Worm (Caenorhabditis elegans) whole organism, L2 larva: ENCODE measurements around the gene Y69H2.3.

Experiments used
- lsy-2 ChIP-seq, 2 experiments: fragments of 150-350 bp in 1 of 2; sonication (generic microtip) in 1 of 2; optimal IDR thresholded peaks; 2 replicates each; lab custom pipeline; 2014 to 2017; ENCODE audit warnings: missing biosample characterization in 2 of 2, missing genetic modification characterization in 2 of 2
- mab-5 ChIP-seq: fragments of 150-350 bp; optimal IDR thresholded peaks from 2 replicates; lab custom pipeline; 2014; ENCODE audit warnings: missing biosample characterization, missing genetic modification characterization
- peb-1 ChIP-seq: fragments of 150-350 bp; optimal IDR thresholded peaks from 2 replicates; lab custom pipeline; 2014; ENCODE audit warnings: missing biosample characterization, missing genetic modification characterization
- sem-4 ChIP-seq: fragments of 150-350 bp; optimal IDR thresholded peaks from 2 replicates; lab custom pipeline; 2014; ENCODE audit warnings: missing biosample characterization, missing genetic modification reagents, missing genetic modification characterization
- ztf-1 ChIP-seq: fragments of 200-800 bp; sonication (Bioruptor generic); conservative IDR thresholded peaks from 2 replicates; pipeline ENCODE4 v1.3.6; 2022; ENCODE audit warnings: missing genetic modification characterization, missing compliant biosample characterization

Gene Y69H2.3

ce11 chrV:18613164-18613563 is 50.8 kb downstream of the Y69H2.3 start:
- no peak for TF ChIP-seq sem-4 (tag; lab: Kevin White, UChicago)
- no peak for TF ChIP-seq peb-1 (tag; lab: Kevin White, UChicago)
- TF ChIP-seq mab-5, result no peak
- TF ChIP-seq ztf-1 (GFP tag; lab: Robert Waterston, UW), result no peak
- no peak for TF ChIP-seq lsy-2 (tag; optimal IDR thresholded peaks at IDR 0.05; lab: Kevin White, UChicago)
